Fruit fly (Drosophila melanogaster) ovary, adult (tissue): ENCODE measurements around the gene CG32563.
A peak's percentile ranks its signal among the peaks of the same experiment; 100 is the strongest.

Experiments used
- CG17801 ChIP-seq: fragments of 200-800 bp; optimal IDR thresholded peaks from 2 replicates; lab custom pipeline; 2019; ENCODE audit warnings: missing biosample characterization, mild to moderate bottlenecking, missing genetic modification characterization, moderate library complexity; ENCODE audit not compliant: partially characterized antibody

Gene CG32563

dm6 chrX:17225972-17226680 lies 17.9 kb downstream of the CG32563 start:
- TF ChIP-seq CG17801, result no peak

DNA sequence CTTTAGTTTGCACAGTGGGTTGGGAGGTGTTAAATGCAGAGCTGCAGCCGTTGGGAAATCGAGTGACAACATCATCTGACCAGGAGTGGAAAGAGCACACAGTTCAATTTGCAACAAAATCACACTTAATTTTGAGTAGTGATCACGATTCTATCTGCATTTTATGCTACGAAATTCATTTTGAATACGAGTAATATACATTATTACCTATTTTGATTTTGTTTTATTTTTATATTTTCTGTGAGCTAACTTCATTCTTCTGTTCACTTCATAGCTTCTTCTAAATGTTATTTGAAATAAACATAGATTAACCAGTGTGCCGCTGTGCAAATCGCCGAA lies 18.4 kb downstream of the CG32563 start, which contains the start of gene CG10598:
Gene CG10598 (minus strand): TSS at position 187 of the 339 bp plus-strand sequence.
- TF ChIP-seq CG17801, result no peak

dm6 chrX:17227462-17227861 lies 19.2 kb downstream of the CG32563 start:
- no peak for TF ChIP-seq CG17801

DNA sequence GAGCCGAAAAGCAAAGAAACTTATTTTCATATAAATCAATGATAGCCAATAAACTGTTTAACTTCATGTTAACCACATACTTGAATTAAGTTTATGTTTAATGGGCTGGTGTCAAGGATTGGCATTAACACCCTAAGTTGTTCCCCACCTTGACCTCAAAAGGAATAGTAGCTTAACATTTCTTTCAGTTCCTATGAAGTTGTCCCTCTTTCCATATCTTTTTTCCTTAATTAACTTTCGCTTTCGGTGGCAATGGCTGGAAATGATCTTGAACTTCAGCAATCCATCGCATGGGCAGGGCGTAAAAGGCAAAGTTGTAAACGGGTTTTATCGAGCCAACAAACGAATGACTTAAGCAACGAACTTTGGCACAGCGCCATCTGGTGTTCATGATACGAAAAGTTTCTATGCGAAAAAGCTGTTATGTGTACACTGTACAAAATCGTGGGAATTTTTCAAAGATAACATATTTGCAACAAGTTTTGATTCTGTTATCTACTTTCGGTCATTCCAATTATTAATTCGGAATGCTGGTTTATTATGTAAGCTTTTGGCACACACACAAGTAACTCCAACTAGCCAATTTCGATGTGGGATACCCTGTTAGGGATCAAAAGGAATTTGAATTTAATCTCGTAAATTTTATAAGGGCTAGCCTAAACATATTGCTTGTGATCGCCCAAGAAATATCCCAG lies 21.4 kb downstream of the CG32563 start:
- no peak for TF ChIP-seq CG17801

- no peak for TF ChIP-seq CG17801
Measured at dm6 chrX:17230944-17231343, 22.7 kb downstream of the CG32563 start, which contains the start of gene CG10597. TSS of gene CG10597 (minus strand) at chrX:17231044.

DNA sequence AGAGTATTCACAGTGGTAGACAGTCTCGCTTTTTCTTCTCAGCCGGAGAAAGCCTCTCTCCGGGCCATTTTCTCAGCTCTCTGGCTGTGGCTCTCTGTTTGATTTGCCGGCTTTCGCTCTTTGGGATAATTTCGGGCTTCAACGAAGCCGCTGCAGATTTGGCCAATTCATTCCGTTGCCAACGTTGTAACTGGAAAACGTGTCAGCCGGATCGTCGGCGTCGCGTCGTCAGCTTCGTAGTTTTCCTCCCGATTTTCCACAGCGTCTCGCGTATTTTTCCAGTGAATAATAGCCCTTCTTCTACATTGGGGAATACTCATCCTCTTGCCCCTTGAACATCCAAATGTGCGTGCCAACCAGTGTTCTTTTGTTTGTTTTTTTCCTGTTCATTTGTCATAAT lies 24.4 kb downstream of the CG32563 start, which contains the start of gene f:
Gene f (plus strand): TSS at position 301 of the 400 bp plus-strand sequence.
- no peak for TF ChIP-seq CG17801

- no peak for TF ChIP-seq CG17801
Measured at dm6 chrX:17236468-17236867, 28.2 kb downstream of the CG32563 start.

dm6 chrX:17237421-17237820 lies 29.2 kb downstream of the CG32563 start:
- TF ChIP-seq CG17801, result no peak

- TF ChIP-seq CG17801, result peak; percentile 38
Measured at dm6 chrX:17244854-17245253, 36.6 kb downstream of the CG32563 start, which contains the start of gene CG8915. TSS of gene CG8915 (minus strand) at chrX:17245001.

DNA sequence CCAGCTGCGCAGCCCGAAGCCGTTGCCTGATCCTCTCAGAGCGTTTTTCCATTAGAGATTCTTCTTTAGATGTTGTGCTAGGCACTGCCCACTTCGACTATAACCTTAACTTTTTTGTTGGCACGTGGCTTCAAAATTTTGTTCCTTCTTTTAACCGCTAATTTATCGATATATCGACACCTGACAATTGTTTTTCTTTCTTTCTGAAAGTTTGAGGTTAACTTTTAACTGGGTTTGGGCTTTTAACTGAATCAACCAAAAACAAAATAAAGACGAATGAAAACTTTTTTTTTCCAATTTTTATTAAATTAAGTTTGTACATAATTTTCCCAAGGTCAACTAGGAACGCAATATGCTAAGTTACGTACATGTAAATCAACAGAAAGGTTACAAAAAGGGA lies 38.7 kb downstream of the CG32563 start, which contains the start of gene CG42854:
Gene CG42854 (minus strand): TSS at position 101 of the 400 bp plus-strand sequence.
- TF ChIP-seq CG17801, result no peak

dm6 chrX:17249326-17249725 lies 41.1 kb downstream of the CG32563 start, which contains the start of gene CG8675:
TSS of gene CG8675 (minus strand) at chrX:17249502.
- TF ChIP-seq CG17801, result peak; percentile 16

DNA sequence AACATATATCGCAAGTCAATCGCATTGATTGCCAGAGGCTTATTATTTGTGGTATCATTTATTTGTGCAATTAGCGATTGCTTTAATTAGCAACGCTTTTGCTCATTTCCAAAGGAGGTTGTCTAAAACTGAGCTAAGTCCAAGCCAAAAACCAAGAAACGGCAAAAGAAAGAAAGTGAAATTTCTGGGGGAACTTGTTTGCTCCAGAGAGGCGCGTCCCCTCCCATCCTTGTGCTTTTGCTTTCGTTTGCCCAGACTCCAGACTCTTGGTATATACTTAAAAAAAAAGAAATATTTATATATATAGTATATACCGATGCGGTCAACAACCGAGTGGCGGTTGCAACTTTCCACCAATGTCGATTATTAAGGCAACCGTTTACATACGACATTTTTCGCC lies 45.9 kb downstream of the CG32563 start:
- TF ChIP-seq CG17801, result no peak

dm6 chrX:17255677-17256076 lies 47.4 kb downstream of the CG32563 start:
- no peak for TF ChIP-seq CG17801
